Fruit fly (Drosophila melanogaster) whole organism, larva: ENCODE results near the gene Herp.

ENCODE experiments used
- noc ChIP-seq: fragments of 200-800 bp; sonication (Bioruptor generic); optimal IDR thresholded peaks from 3 replicates; lab custom pipeline; 2019; ENCODE audit warnings: missing biosample characterization, mild to moderate bottlenecking, missing genetic modification characterization, moderate library complexity

The Herp gene

dm6 chr2L:7799804-7800433 lies at the start of gene Herp, which contains the start of gene r2d2:
Herp (minus strand) TSS chr2L:7800058.
r2d2 (plus strand) TSS chr2L:7800147.
- TF ChIP-seq noc (tag; lab: Kevin White, UChicago): peak; percentile 89

dm6 chr2L:7849472-7849871 lies 49.6 kb upstream of the Herp start:
- TF ChIP-seq noc (tag; lab: Kevin White, UChicago): no peak

dm6 chr2L:7841244-7841643 lies 41.4 kb upstream of the Herp start:
- no peak for TF ChIP-seq noc (tag; lab: Kevin White, UChicago)

- no peak for TF ChIP-seq noc (tag; lab: Kevin White, UChicago)
These were observed 40.3 kb upstream of the Herp start, which contains the start of gene CG14537 for dm6 chr2L:7840152-7840551. CG14537 (plus strand) TSS chr2L:7840452.

- TF ChIP-seq noc (tag; lab: Kevin White, UChicago): no peak
These were observed 38.2 kb upstream of the Herp start for dm6 chr2L:7838024-7838423.

- TF ChIP-seq noc (tag; lab: Kevin White, UChicago): no peak
These were observed 33.8 kb upstream of the Herp start for dm6 chr2L:7833650-7834049.

- TF ChIP-seq noc (tag; lab: Kevin White, UChicago): no peak
These were observed 33.4 kb upstream of the Herp start for dm6 chr2L:7833238-7833637.

dm6 chr2L:7828901-7829300 lies 29.0 kb upstream of the Herp start:
- TF ChIP-seq noc (tag; lab: Kevin White, UChicago): no peak

- TF ChIP-seq noc (tag; lab: Kevin White, UChicago): peak; percentile 0
These were observed 28.4 kb upstream of the Herp start for dm6 chr2L:7828231-7828630.

- TF ChIP-seq noc (tag; lab: Kevin White, UChicago): peak; percentile 61
These were observed 27.5 kb upstream of the Herp start, which contains the start of the genes Rack1 and mts for dm6 chr2L:7827045-7828004. Rack1 (minus strand) TSS chr2L:7827315. mts (plus strand) TSS chr2L:7827650.

- peak; percentile 19 for TF ChIP-seq noc (tag; lab: Kevin White, UChicago)
These were observed 21.5 kb upstream of the Herp start for dm6 chr2L:7821279-7821848.

- no peak for TF ChIP-seq noc (tag; lab: Kevin White, UChicago)
These were observed 21.0 kb upstream of the Herp start, which contains the start of gene CG7115 for dm6 chr2L:7820851-7821250. CG7115 (plus strand) TSS chr2L:7821151.

- TF ChIP-seq noc (tag; lab: Kevin White, UChicago): no peak
These were observed 20.6 kb upstream of the Herp start for dm6 chr2L:7820408-7820807.

- no peak for TF ChIP-seq noc (tag; lab: Kevin White, UChicago)
These were observed 13.5 kb upstream of the Herp start for dm6 chr2L:7813357-7813756.

dm6 chr2L:7812555-7813339 lies 12.9 kb upstream of the Herp start:
- TF ChIP-seq noc (tag; lab: Kevin White, UChicago): no peak
